Worm (Caenorhabditis elegans) whole organism, young adult: Measurements from ENCODE around the gene F56C3.8.

ENCODE experiments used
- B0336.3 ChIP-seq: fragments of 200-800 bp; sonication (Bioruptor generic); IDR thresholded peaks from 2 replicates; pipeline ENCODE4 v1.3.6; 2022; ENCODE audit warnings: missing genetic modification characterization, missing compliant biosample characterization
- F10E7.11 ChIP-seq: sonication (generic microtip); optimal IDR thresholded peaks from 2 replicates; lab custom pipeline; 2017; ENCODE audit warnings: mild to moderate bottlenecking, missing genetic modification characterization, moderate library complexity, missing compliant biosample characterization
- F22D6.2 ChIP-seq: sonication (generic microtip); optimal IDR thresholded peaks from 2 replicates; lab custom pipeline; 2016; ENCODE audit warnings: mild to moderate bottlenecking, missing genetic modification characterization, missing compliant biosample characterization
- F33H1.4 ChIP-seq: fragments of 200-800 bp; sonication (Bioruptor generic); IDR thresholded peaks from 2 replicates; pipeline ENCODE4 v1.3.6; 2022; ENCODE audit warnings: missing genetic modification reagents, missing genetic modification characterization, missing compliant biosample characterization
- F57A8.1 ChIP-seq: fragments of 200-800 bp; sonication (Bioruptor generic); optimal IDR thresholded peaks from 2 replicates; lab custom pipeline; 2018; ENCODE audit warnings: mild to moderate bottlenecking, missing genetic modification characterization, moderate library complexity, missing compliant biosample characterization
- F57C9.4 ChIP-seq: sonication (generic microtip); optimal IDR thresholded peaks from 2 replicates; lab custom pipeline; 2017; ENCODE audit warnings: mild to moderate bottlenecking, missing genetic modification characterization, missing compliant biosample characterization
- K11D2.4 ChIP-seq: fragments of 200-800 bp; sonication (Bioruptor generic); IDR thresholded peaks from 2 replicates; pipeline ENCODE4 v1.3.6; 2022; ENCODE audit warnings: missing genetic modification reagents, missing genetic modification characterization, missing compliant biosample characterization
- T26A5.8 ChIP-seq: sonication (generic microtip); optimal IDR thresholded peaks from 2 replicates; lab custom pipeline; 2016; ENCODE audit warnings: missing genetic modification characterization, missing compliant biosample characterization
- Y53F4B.3 ChIP-seq: fragments of 200-800 bp; sonication (Bioruptor generic); IDR thresholded peaks from 2 replicates; pipeline ENCODE4 v1.3.6; 2022; ENCODE audit warnings: missing genetic modification reagents, missing genetic modification characterization, missing compliant biosample characterization
- Y56A3A.18 ChIP-seq: fragments of 200-800 bp; sonication (Bioruptor generic); IDR thresholded peaks from 2 replicates; pipeline ENCODE4 v1.3.6; 2022; ENCODE audit warnings: missing genetic modification reagents, missing genetic modification characterization, missing compliant biosample characterization
- Y67H2A.10 ChIP-seq: fragments of 200-800 bp; sonication (Bioruptor generic); conservative IDR thresholded peaks from 2 replicates; pipeline ENCODE4 v1.3.6; 2022; ENCODE audit warnings: missing genetic modification reagents, missing genetic modification characterization, missing compliant biosample characterization
- ama-1 ChIP-seq, 3 experiments: fragments of 150-350 bp in 1 of 3; sonication (generic microtip) in 2 of 3; optimal IDR thresholded peaks; 2 replicates each; lab custom pipeline; 2014 to 2018; ENCODE audit warnings: missing biosample characterization in 2 of 3, missing genetic modification characterization in 2 of 3, missing genetic modification reagents in 2 of 3
- aptf-2 ChIP-seq: fragments of 200-800 bp; sonication (Bioruptor generic); conservative IDR thresholded peaks from 2 replicates; pipeline ENCODE4 v1.3.6; 2022; ENCODE audit warnings: missing genetic modification reagents, missing genetic modification characterization, missing compliant biosample characterization
- aptf-3 ChIP-seq: fragments of 200-800 bp; sonication (Bioruptor generic); IDR thresholded peaks from 2 replicates; pipeline ENCODE4 v1.3.6; 2022; ENCODE audit warnings: missing genetic modification characterization, missing compliant biosample characterization
- athp-1 ChIP-seq: sonication (generic microtip); optimal IDR thresholded peaks from 2 replicates; lab custom pipeline; 2017; ENCODE audit warnings: mild to moderate bottlenecking, missing genetic modification characterization, missing compliant biosample characterization
- attf-6 ChIP-seq: fragments of 200-800 bp; sonication (Bioruptor generic); IDR thresholded peaks from 2 replicates; pipeline ENCODE4 v1.3.6; 2022; ENCODE audit warnings: missing genetic modification reagents, missing genetic modification characterization, missing compliant biosample characterization
- ceh-100 ChIP-seq: fragments of 200-800 bp; sonication (Bioruptor generic); IDR thresholded peaks from 2 replicates; pipeline ENCODE4 v1.3.6; 2022; ENCODE audit warnings: missing genetic modification reagents, missing genetic modification characterization, missing compliant biosample characterization
- ceh-40 ChIP-seq: fragments of 200-800 bp; sonication (Bioruptor generic); IDR thresholded peaks from 2 replicates; pipeline ENCODE4 v1.3.6; 2022; ENCODE audit warnings: missing genetic modification characterization, missing compliant biosample characterization
- ceh-58 ChIP-seq: fragments of 200-800 bp; sonication (Bioruptor generic); IDR thresholded peaks from 2 replicates; pipeline ENCODE4 v1.3.6; 2022; ENCODE audit warnings: missing genetic modification characterization, missing compliant biosample characterization
- ceh-79 ChIP-seq: sonication (generic microtip); optimal IDR thresholded peaks from 2 replicates; lab custom pipeline; 2017; ENCODE audit warnings: mild to moderate bottlenecking, missing genetic modification characterization, missing compliant biosample characterization
- ceh-91 ChIP-seq: fragments of 200-800 bp; sonication (Bioruptor generic); IDR thresholded peaks from 2 replicates; pipeline ENCODE4 v1.3.6; 2022; ENCODE audit warnings: missing genetic modification reagents, missing genetic modification characterization, missing compliant biosample characterization
- chd-7 ChIP-seq: sonication (generic microtip); optimal IDR thresholded peaks from 2 replicates; lab custom pipeline; 2016; ENCODE audit warnings: mild to moderate bottlenecking, missing genetic modification characterization, moderate library complexity, missing compliant biosample characterization
- die-1 ChIP-seq: sonication (generic microtip); optimal IDR thresholded peaks from 2 replicates; lab custom pipeline; 2016; ENCODE audit warnings: missing genotype, mild to moderate bottlenecking, missing genetic modification characterization, missing compliant biosample characterization
- dox-1 ChIP-seq: fragments of 200-800 bp; sonication (Bioruptor generic); IDR thresholded peaks from 2 replicates; pipeline ENCODE4 v1.3.6; 2022; ENCODE audit warnings: missing genetic modification reagents, missing genetic modification characterization, missing compliant biosample characterization
- ekl-4 ChIP-seq: fragments of 200-800 bp; sonication (Bioruptor generic); IDR thresholded peaks from 2 replicates; pipeline ENCODE4 v1.3.6; 2022; ENCODE audit warnings: missing genetic modification reagents, missing genetic modification characterization, missing compliant biosample characterization
- hlh-12 ChIP-seq: sonication (generic microtip); optimal IDR thresholded peaks from 2 replicates; lab custom pipeline; 2016; ENCODE audit warnings: missing genetic modification characterization, missing compliant biosample characterization
- hlh-26 ChIP-seq: fragments of 200-800 bp; sonication (Bioruptor generic); conservative IDR thresholded peaks from 2 replicates; pipeline ENCODE4 v1.3.6; 2022; ENCODE audit warnings: missing genetic modification reagents, missing genetic modification characterization, missing compliant biosample characterization
- hmg-20 ChIP-seq: fragments of 200-800 bp; sonication (Bioruptor generic); IDR thresholded peaks from 2 replicates; pipeline ENCODE4 v1.3.6; 2022; ENCODE audit warnings: missing genetic modification reagents, missing genetic modification characterization, missing compliant biosample characterization
- hrde-1 ChIP-seq: sonication (generic microtip); optimal IDR thresholded peaks from 2 replicates; lab custom pipeline; 2016; ENCODE audit warnings: missing genetic modification characterization, mild to moderate bottlenecking, missing compliant biosample characterization, moderate library complexity, missing genotype, missing genetic modification reagents, borderline replicate concordance
- lag-1 ChIP-seq: fragments of 200-800 bp; sonication (Bioruptor generic); IDR thresholded peaks from 2 replicates; pipeline ENCODE4 v1.3.6; 2022; ENCODE audit warnings: missing genetic modification reagents, missing genetic modification characterization, missing compliant biosample characterization
- let-607 ChIP-seq, 2 experiments: fragments of 200-800 bp in 1 of 2; sonication (Bioruptor generic) in 1 of 2; sonication (generic microtip) in 1 of 2; optimal IDR thresholded peaks; 2 replicates each; lab custom pipeline; 2016 to 2018; ENCODE audit warnings: mild to moderate bottlenecking in 2 of 2, missing compliant biosample characterization in 2 of 2, missing genetic modification characterization in 2 of 2, moderate library complexity in 2 of 2, missing genotype in 1 of 2
- lin-54 ChIP-seq: fragments of 200-800 bp; sonication (Bioruptor generic); optimal IDR thresholded peaks from 2 replicates; lab custom pipeline; 2018; ENCODE audit warnings: mild to moderate bottlenecking, missing genetic modification characterization, missing compliant biosample characterization
- lsl-1 ChIP-seq: fragments of 200-800 bp; sonication (Bioruptor generic); optimal IDR thresholded peaks from 2 replicates; lab custom pipeline; 2018; ENCODE audit warnings: mild to moderate bottlenecking, missing genetic modification characterization, moderate library complexity, missing compliant biosample characterization
- madf-10 ChIP-seq: sonication (generic microtip); optimal IDR thresholded peaks from 2 replicates; lab custom pipeline; 2016; ENCODE audit warnings: mild to moderate bottlenecking, missing genetic modification characterization, missing compliant biosample characterization
- madf-3 ChIP-seq: fragments of 200-800 bp; sonication (Bioruptor generic); IDR thresholded peaks from 2 replicates; pipeline ENCODE4 v1.3.6; 2022; ENCODE audit warnings: missing genetic modification reagents, missing genetic modification characterization, missing compliant biosample characterization
- mes-4 ChIP-seq: sonication (generic microtip); optimal IDR thresholded peaks from 2 replicates; lab custom pipeline; 2016; ENCODE audit warnings: missing genotype, missing genetic modification characterization, missing compliant biosample characterization
- nfya-1 ChIP-seq: sonication (generic microtip); optimal IDR thresholded peaks from 2 replicates; lab custom pipeline; 2017; ENCODE audit warnings: antibody characterized with exemption, missing compliant biosample characterization, missing genetic modification characterization, borderline replicate concordance; ENCODE audit not compliant: insufficient read depth
- nhr-120 ChIP-seq: fragments of 200-800 bp; sonication (Bioruptor generic); IDR thresholded peaks from 2 replicates; pipeline ENCODE4 v1.3.6; 2022; ENCODE audit warnings: missing genetic modification characterization, missing compliant biosample characterization
- nhr-179 ChIP-seq: sonication (generic microtip); optimal IDR thresholded peaks from 2 replicates; lab custom pipeline; 2016; ENCODE audit warnings: mild to moderate bottlenecking, missing genetic modification characterization, missing compliant biosample characterization
- pbrm-1 ChIP-seq: fragments of 200-800 bp; sonication (Bioruptor generic); IDR thresholded peaks from 2 replicates; pipeline ENCODE4 v1.3.6; 2022; ENCODE audit warnings: missing genetic modification reagents, missing genetic modification characterization, missing compliant biosample characterization
- pha-4 ChIP-seq: fragments of 150-350 bp; sonication (generic microtip); optimal IDR thresholded peaks from 2 replicates; lab custom pipeline; 2014; ENCODE audit warnings: missing biosample characterization, missing genetic modification reagents, missing genetic modification characterization
- repo-1 ChIP-seq: sonication (generic microtip); optimal IDR thresholded peaks from 2 replicates; lab custom pipeline; 2017; ENCODE audit warnings: mild to moderate bottlenecking, missing genetic modification characterization, missing compliant biosample characterization
- sea-2 ChIP-seq: fragments of 200-800 bp; sonication (Bioruptor generic); IDR thresholded peaks from 2 replicates; pipeline ENCODE4 v1.3.6; 2022; ENCODE audit warnings: missing genetic modification characterization, missing compliant biosample characterization
- somi-1 ChIP-seq: fragments of 200-800 bp; sonication (Bioruptor generic); optimal IDR thresholded peaks from 2 replicates; lab custom pipeline; 2018; ENCODE audit warnings: mild to moderate bottlenecking, missing genetic modification characterization, missing compliant biosample characterization
- tbp1 ChIP-seq: fragments of 200-800 bp; sonication (Bioruptor generic); optimal IDR thresholded peaks from 2 replicates; lab custom pipeline; 2018; ENCODE audit warnings: mild to moderate bottlenecking, missing genetic modification characterization, missing compliant biosample characterization
- tbx-9 ChIP-seq: sonication (generic microtip); optimal IDR thresholded peaks from 2 replicates; lab custom pipeline; 2016; ENCODE audit warnings: borderline replicate concordance, missing genetic modification characterization, inconsistent platforms, missing compliant biosample characterization
- xnd-1 ChIP-seq: sonication (generic microtip); optimal IDR thresholded peaks from 2 replicates; lab custom pipeline; 2016; ENCODE audit warnings: missing genotype, missing genetic modification reagents, missing genetic modification characterization, missing compliant biosample characterization
- ztf-22 ChIP-seq: fragments of 200-800 bp; sonication (Bioruptor generic); optimal IDR thresholded peaks from 2 replicates; lab custom pipeline; 2018; ENCODE audit warnings: mild to moderate bottlenecking, missing genetic modification characterization, moderate library complexity, missing compliant biosample characterization
- ztf-25 ChIP-seq: fragments of 200-800 bp; sonication (Bioruptor generic); IDR thresholded peaks from 2 replicates; pipeline ENCODE4 v1.3.6; 2022; ENCODE audit warnings: missing genetic modification reagents, missing genetic modification characterization, missing compliant biosample characterization

F56C3.8 gene

DNA sequence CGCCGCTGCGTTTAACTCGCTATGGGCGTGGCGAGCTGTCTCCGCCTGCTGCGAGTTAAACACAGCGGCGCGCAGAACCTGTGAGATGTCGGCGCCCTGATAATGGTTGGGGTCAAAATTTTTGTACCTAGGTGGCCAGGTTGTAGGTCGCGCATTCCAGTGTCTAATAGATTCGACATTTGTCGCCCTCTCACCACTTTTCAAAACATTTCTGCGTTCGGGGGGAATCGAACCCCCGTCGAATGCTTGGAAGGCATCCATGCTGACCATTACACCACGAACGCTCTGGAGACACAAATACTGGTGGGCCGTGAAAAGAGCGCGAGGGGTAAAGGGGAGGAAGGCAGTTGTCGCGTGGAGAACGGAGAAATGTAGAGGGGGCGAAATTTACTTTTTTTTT lies 5.0 kb downstream of the F56C3.8 start (continued):
- TF ChIP-seq mes-4 (tag; lab: Kevin White, UChicago) = peak; percentile 57
- TF ChIP-seq Y67H2A.10 (GFP tag; lab: Robert Waterston, UW) = peak; percentile 32
- peak; percentile 53 for TF ChIP-seq nhr-179 (tag; lab: Kevin White, UChicago)
- 0 out of 2 replicates have a peak, but pooled peaks have one; percentile 65 for TF ChIP-seq hmg-20
- TF ChIP-seq sea-2 (GFP tag; lab: Robert Waterston, UW) = no peak
- TF ChIP-seq ceh-100 = peak; percentile 46; the same call in 1 of the 2 replicates
- TF ChIP-seq aptf-3 (GFP tag; lab: Robert Waterston, UW) = no peak
- peak; percentile 91 for TF ChIP-seq tbp1 (GFP tag; lab: Kevin White, UChicago)
- no peak for TF ChIP-seq pha-4 (tag; lab: Kevin White, UChicago)
- peak; percentile 45 for TF ChIP-seq F22D6.2 (tag; lab: Kevin White, UChicago)
- peak; percentile 2 for TF ChIP-seq lsl-1
- no peak for TF ChIP-seq F57C9.4
- no peak for TF ChIP-seq F33H1.4 (GFP tag; lab: Robert Waterston, UW)
- TF ChIP-seq hlh-12 (tag; lab: Kevin White, UChicago) = no peak
- peak; percentile 89 for TF ChIP-seq K11D2.4 (GFP tag; lab: Robert Waterston, UW)
- peak; percentile 8 for TF ChIP-seq T26A5.8 (tag; lab: Kevin White, UChicago)
- peak; percentile 29 for TF ChIP-seq athp-1
- peak; percentile 71 for TF ChIP-seq pbrm-1
- no peak for TF ChIP-seq Y53F4B.3 (GFP tag; lab: Robert Waterston, UW)
- TF ChIP-seq dox-1 (GFP tag; lab: Robert Waterston, UW) = peak; percentile 94
- peak; percentile 79; the same call in 1 of the 2 replicates for TF ChIP-seq nhr-120 (GFP tag; lab: Robert Waterston, UW)
- peak; percentile 43 for TF ChIP-seq hrde-1
- TF ChIP-seq madf-10 (tag; lab: Kevin White, UChicago) = peak; percentile 76
- peak; percentile 46 to 63 for TF ChIP-seq let-607 (tag; optimal IDR thresholded peaks at IDR 0.05; lab: Kevin White, UChicago)
- no peak for TF ChIP-seq nfya-1 (tag; lab: Kevin White, UChicago)
- TF ChIP-seq ztf-25 (GFP tag; lab: Robert Waterston, UW) = 0 out of 2 replicates have a peak, but pooled peaks have one; percentile 66
- TF ChIP-seq ztf-22 (GFP tag; lab: Kevin White, UChicago) = peak; percentile 70
- TF ChIP-seq tbx-9 (tag; lab: Kevin White, UChicago) = no peak
- 0 out of 2 replicates have a peak, but pooled peaks have one; percentile 51 for TF ChIP-seq ceh-40 (GFP tag; lab: Robert Waterston, UW)
- no peak for TF ChIP-seq ceh-91 (GFP tag; lab: Robert Waterston, UW)
- no peak for TF ChIP-seq aptf-2 (GFP tag; lab: Robert Waterston, UW)
- TF ChIP-seq repo-1 (tag; lab: Kevin White, UChicago) = peak; percentile 54
- TF ChIP-seq ceh-58 (GFP tag; lab: Robert Waterston, UW) = no peak
- TF ChIP-seq die-1 (tag; lab: Kevin White, UChicago) = peak; percentile 81
- TF ChIP-seq B0336.3 (GFP tag; lab: Robert Waterston, UW) = peak; percentile 74
- TF ChIP-seq hlh-26 (GFP tag; lab: Robert Waterston, UW) = no peak
- peak; percentile 31 for TF ChIP-seq F57A8.1 (GFP tag; lab: Kevin White, UChicago)
- TF ChIP-seq lag-1 (GFP tag; lab: Robert Waterston, UW) = no peak
- peak; percentile 64 for TF ChIP-seq lin-54
- peak; percentile 88; the same call in 1 of the 2 replicates for TF ChIP-seq Y56A3A.18 (GFP tag; lab: Robert Waterston, UW)
- TF ChIP-seq somi-1 (GFP tag; lab: Kevin White, UChicago) = peak; percentile 51
- no peak for TF ChIP-seq ceh-79 (tag; lab: Kevin White, UChicago)
- TF ChIP-seq xnd-1 = no peak
- TF ChIP-seq attf-6 (GFP tag; lab: Robert Waterston, UW) = 0 out of 2 replicates have a peak, but pooled peaks have one; percentile 41
- no peak for TF ChIP-seq ama-1 (optimal IDR thresholded peaks at IDR 0.05; lab: Kevin White, UChicago)
- TF ChIP-seq ama-1 (GFP tag; optimal IDR thresholded peaks at IDR 0.05; lab: Kevin White, UChicago) = no peak
- TF ChIP-seq madf-3 = no peak
- peak; percentile 71 for TF ChIP-seq F10E7.11 (tag; lab: Kevin White, UChicago)
- TF ChIP-seq chd-7 (tag; lab: Kevin White, UChicago) = peak; percentile 83
- TF ChIP-seq ekl-4 (GFP tag; lab: Robert Waterston, UW) = peak; percentile 66
